Worm (Caenorhabditis elegans) whole organism, midembryonic: ENCODE measurements around the gene tbc-17.

Experiments
- T22C8.4 ChIP-seq: fragments of 200-800 bp; sonication (Bioruptor generic); IDR thresholded peaks from 2 replicates; pipeline ENCODE4 v1.3.6; 2022; ENCODE audit warnings: missing genetic modification characterization, missing compliant biosample characterization
- cog-1 ChIP-seq: sonication (generic microtip); optimal IDR thresholded peaks from 2 replicates; lab custom pipeline; 2016; ENCODE audit warnings: missing genetic modification characterization, missing compliant biosample characterization
- flt-1 ChIP-seq: fragments of 200-800 bp; sonication (Bioruptor generic); IDR thresholded peaks from 2 replicates; pipeline ENCODE4 v1.3.6; 2022; ENCODE audit warnings: missing genetic modification characterization, missing compliant biosample characterization
- klf-2 ChIP-seq: fragments of 200-800 bp; sonication (Bioruptor generic); conservative IDR thresholded peaks from 2 replicates; pipeline ENCODE4 v1.3.6; 2022; ENCODE audit warnings: missing genetic modification reagents, missing genetic modification characterization, missing compliant biosample characterization
- med-1 ChIP-seq: sonication (generic microtip); optimal IDR thresholded peaks from 2 replicates; lab custom pipeline; 2017; ENCODE audit warnings: missing genetic modification characterization, mild to moderate bottlenecking, missing compliant biosample characterization, antibody characterized with exemption, missing genetic modification reagents; ENCODE audit not compliant: insufficient read depth
- ref-1 ChIP-seq: fragments of 200-800 bp; sonication (Bioruptor generic); conservative IDR thresholded peaks from 2 replicates; pipeline ENCODE4 v1.3.6; 2022; ENCODE audit warnings: missing genetic modification reagents, missing genetic modification characterization, missing compliant biosample characterization
- tab-1 ChIP-seq: fragments of 200-800 bp; sonication (Bioruptor generic); IDR thresholded peaks from 2 replicates; pipeline ENCODE4 v1.3.6; 2022; ENCODE audit warnings: missing genetic modification characterization, missing compliant biosample characterization
- ztf-23 ChIP-seq: fragments of 200-800 bp; sonication (Bioruptor generic); IDR thresholded peaks from 2 replicates; pipeline ENCODE4 v1.3.6; 2022; ENCODE audit warnings: missing genetic modification reagents, missing genetic modification characterization, missing compliant biosample characterization
- ztf-29 ChIP-seq: fragments of 200-800 bp; sonication (Bioruptor generic); IDR thresholded peaks from 2 replicates; pipeline ENCODE4 v1.3.6; 2022; ENCODE audit warnings: missing genetic modification reagents, missing genetic modification characterization, missing compliant biosample characterization

Gene tbc-17

DNA sequence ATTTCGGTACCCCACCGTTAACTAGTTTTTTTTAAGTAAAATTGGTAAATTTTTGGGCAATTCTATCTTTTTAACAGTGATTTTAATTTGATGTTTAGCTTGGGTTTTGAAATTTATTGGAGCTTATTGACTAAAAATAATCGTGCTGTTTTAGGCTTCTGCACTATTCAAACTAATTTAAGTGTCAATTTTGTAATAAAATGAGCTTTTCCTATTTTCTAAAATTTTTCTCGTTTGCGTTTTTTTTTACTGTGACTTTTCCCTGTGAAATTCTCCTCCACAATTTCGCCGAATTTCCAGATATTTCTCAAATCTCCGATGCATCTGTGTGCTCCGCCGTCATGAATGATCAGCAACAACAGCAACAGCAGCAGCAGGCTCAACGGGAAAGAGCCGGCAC lies at the start of gene tbc-17:
tbc-17 (plus strand) TSS at position 301 of the 400 bp plus-strand sequence.
- no peak for TF ChIP-seq ztf-23 (GFP tag; lab: Robert Waterston, UW)
- no peak for TF ChIP-seq T22C8.4
- TF ChIP-seq ztf-29 (GFP tag; lab: Robert Waterston, UW), result no peak
- TF ChIP-seq flt-1, result no peak
- TF ChIP-seq klf-2 (GFP tag; lab: Robert Waterston, UW), result no peak
- no peak for TF ChIP-seq ref-1 (GFP tag; lab: Robert Waterston, UW)
- no peak for TF ChIP-seq med-1 (GFP tag; lab: Kevin White, UChicago)
- no peak for TF ChIP-seq tab-1 (GFP tag; lab: Robert Waterston, UW)

DNA sequence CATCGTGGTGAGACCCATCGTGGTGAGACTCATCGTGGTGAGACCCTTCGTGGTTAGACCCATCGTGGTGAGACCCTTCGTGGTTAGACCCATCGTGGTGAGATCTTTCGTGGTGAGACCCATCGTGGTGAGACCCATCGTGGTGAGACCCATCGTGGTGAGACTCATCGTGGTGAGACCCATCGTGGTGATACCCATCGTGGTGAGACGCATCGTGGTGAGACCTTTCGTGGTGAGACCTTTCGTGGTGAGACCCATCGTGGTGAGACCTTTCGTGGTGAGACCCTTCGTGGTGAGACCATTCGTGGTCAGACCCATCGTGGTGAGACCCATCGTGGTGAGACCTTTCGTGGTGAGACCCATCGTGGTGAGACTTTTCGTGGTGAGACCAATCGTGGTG lies 43.0 kb upstream of the tbc-17 start:
- 0 out of 2 replicates have a peak, but pooled peaks have one; percentile 35 for TF ChIP-seq klf-2 (GFP tag; lab: Robert Waterston, UW)
- TF ChIP-seq tab-1 (GFP tag; lab: Robert Waterston, UW), result peak; percentile 57; the same call in 1 of the 2 replicates

DNA sequence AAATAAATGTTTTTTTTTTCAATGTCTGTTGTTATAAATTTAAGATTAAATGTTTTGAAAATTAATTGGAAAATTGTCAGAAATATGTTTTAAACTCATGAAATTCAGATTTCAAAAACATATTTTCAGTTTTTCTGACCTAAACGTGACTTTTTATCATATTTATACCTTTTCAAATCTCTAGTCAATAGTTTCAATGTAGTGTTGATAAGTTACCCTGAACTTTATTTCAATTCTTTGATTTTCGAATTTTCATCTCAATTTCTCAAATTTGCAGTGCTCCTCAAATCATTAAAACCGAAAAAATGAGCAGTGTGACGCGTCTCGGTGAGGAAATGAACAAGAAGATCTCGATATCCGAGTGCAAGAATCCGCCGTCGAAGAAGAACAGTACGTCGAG lies 39.8 kb upstream of the tbc-17 start, which contains the start of gene rgs-4:
rgs-4 (plus strand) TSS at position 301 of the 400 bp plus-strand sequence.
- TF ChIP-seq cog-1 (tag; lab: Kevin White, UChicago) (no peak), T22C8.4 (no peak), med-1 (GFP tag; lab: Kevin White, UChicago) (no peak), ztf-23 (GFP tag; lab: Robert Waterston, UW) (no peak), tab-1 (GFP tag; lab: Robert Waterston, UW) (no peak)

DNA sequence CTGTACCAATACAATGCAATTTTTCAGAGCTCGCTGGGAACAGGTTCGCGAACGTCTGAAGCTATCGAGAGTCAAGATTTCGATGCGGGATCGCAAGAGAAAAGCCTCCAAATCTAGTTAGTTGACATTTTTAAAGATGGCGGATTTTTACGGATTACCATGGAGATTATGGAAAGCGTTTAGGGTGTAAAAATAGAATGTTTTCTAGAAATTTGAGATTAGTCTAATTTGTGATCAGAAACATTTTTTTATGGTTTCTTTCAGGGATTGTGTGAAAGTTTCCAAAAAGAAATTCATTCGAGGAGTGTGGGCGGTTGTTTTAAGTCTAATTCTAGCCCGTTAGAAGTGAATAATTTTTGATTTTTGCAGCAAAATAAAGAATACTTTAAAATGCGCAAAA lies 38.4 kb upstream of the tbc-17 start:
- TF ChIP-seq cog-1 (tag; lab: Kevin White, UChicago) (no peak), ztf-29 (GFP tag; lab: Robert Waterston, UW) (no peak), T22C8.4 (no peak), klf-2 (GFP tag; lab: Robert Waterston, UW) (no peak), ref-1 (GFP tag; lab: Robert Waterston, UW) (no peak), med-1 (GFP tag; lab: Kevin White, UChicago) (no peak)

DNA sequence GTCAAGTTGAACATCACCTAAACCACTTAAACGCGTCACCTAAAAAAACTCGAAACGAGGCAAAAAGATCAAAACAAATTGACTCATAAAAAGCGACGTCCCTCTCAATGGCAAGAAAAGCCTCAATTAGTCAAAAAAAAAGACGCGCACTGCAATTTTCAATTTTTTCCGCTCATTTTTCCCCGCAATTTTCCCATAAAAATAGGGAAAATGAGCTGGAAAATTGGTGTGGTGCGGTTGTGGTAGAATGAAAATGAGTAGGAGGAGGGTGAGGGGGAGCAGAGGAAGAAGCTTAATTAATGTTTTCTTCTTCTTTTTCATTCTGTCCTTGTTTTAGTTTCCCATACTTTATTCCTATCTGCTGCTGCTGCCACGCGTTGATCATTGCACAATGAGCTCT lies 36.6 kb upstream of the tbc-17 start:
- TF ChIP-seq T22C8.4 (no peak), ztf-29 (GFP tag; lab: Robert Waterston, UW) (no peak), flt-1 (no peak), cog-1 (tag; lab: Kevin White, UChicago) (no peak), tab-1 (GFP tag; lab: Robert Waterston, UW) (no peak), klf-2 (GFP tag; lab: Robert Waterston, UW) (no peak), med-1 (GFP tag; lab: Kevin White, UChicago) (no peak), ref-1 (GFP tag; lab: Robert Waterston, UW) (no peak), ztf-23 (GFP tag; lab: Robert Waterston, UW) (no peak)

DNA sequence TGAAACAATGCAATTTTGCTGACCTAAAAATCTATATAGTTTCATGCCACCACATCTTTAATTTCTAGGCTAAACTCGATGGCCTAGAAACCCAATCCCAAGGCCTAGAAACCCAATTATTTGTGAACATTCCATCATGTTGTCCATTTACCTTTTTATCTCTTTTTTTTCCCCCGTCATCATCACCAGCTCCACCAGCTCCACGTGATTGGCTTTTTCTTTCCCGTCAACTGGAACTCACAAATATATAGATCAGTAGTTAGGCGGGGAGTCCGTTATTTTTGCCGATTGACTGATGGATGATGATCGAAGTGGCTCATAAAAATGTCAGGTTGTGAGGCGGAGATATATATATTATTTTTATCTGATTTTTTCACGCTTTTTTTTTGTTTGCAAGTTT lies 35.8 kb upstream of the tbc-17 start:
- no peak for TF ChIP-seq flt-1

DNA sequence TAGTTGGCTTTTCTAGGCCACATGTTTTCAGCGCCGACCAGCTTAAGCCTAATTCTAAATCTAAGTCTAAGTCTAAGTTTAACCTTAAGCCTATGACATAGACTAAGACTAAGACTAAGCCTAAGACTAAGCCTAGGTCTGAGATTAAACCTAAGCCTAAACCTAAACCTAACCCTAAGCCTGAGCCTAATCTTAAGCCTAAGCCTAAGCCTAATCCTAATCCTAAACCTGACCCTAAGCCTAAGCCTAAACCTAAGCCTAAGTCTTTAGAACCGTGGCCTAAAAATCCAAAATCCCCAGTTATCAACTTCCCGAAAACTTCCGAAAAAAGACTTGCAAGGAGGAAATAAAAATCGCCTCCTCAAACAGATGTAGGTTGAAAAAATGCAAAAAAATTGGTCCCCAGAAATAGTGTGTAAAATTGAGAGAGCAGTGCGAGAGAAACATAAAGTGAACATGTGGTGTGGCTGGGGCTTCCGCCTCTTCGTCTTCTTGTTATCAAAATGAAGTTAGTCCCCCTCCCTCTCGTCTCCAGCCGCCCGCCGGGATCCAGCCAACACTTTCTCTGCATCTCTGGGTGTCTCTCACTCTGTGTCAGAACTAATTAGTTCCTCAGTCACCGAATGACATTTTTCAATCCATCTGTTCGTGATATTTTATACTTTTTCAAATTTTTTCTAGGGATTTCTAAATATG lies 34.4 kb upstream of the tbc-17 start:
- TF ChIP-seq ztf-29 (GFP tag; lab: Robert Waterston, UW), result no peak
- TF ChIP-seq klf-2 (GFP tag; lab: Robert Waterston, UW), result no peak
- TF ChIP-seq ref-1 (GFP tag; lab: Robert Waterston, UW), result no peak
- no peak for TF ChIP-seq tab-1 (GFP tag; lab: Robert Waterston, UW)
- TF ChIP-seq ztf-23 (GFP tag; lab: Robert Waterston, UW), result no peak
- no peak for TF ChIP-seq cog-1 (tag; lab: Kevin White, UChicago)
- no peak for TF ChIP-seq med-1 (GFP tag; lab: Kevin White, UChicago)
- TF ChIP-seq T22C8.4, result no peak
- no peak for TF ChIP-seq flt-1

DNA sequence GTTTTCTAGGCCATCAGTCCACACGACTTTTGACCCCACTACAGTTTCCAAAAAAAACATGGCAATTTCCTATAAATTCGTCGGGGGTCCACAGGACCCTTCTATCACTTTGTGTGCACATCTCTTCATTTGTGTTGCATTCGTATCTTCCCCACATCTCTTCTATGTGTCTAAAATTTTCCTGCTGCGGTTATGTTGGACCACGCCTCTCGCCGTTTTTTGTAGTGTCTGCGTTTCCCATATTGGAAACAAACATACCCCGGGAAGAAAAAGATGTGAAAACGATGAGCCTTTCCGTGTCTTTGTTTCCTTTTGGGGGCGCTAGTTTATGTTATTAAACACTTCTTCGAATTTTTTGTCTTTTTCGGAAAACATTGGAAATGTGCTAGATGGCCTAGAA lies 32.3 kb upstream of the tbc-17 start:
- no peak for TF ChIP-seq tab-1 (GFP tag; lab: Robert Waterston, UW)
- TF ChIP-seq ztf-23 (GFP tag; lab: Robert Waterston, UW), result no peak

DNA sequence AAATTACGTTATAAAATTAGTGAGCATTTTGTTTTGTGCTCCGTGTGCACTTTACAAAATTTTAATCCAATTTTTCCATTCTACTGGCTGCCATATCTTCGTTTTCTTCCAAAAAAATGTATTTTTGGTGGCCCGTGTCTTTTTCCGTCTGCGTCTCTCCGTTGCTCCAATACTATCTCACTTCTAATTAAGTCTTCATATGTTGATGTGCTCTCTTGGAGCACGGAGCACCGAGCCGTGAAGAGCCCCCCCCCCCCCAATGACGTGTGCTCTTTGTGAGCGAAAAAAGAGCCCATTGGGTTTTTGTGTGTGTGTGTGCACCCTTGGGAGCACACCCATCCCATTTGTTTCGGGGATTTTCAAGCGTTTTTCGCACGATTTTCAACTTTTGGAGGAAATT lies 29.2 kb upstream of the tbc-17 start:
- no peak for TF ChIP-seq klf-2 (GFP tag; lab: Robert Waterston, UW)
- TF ChIP-seq flt-1, result no peak
- TF ChIP-seq ztf-23 (GFP tag; lab: Robert Waterston, UW), result no peak

DNA sequence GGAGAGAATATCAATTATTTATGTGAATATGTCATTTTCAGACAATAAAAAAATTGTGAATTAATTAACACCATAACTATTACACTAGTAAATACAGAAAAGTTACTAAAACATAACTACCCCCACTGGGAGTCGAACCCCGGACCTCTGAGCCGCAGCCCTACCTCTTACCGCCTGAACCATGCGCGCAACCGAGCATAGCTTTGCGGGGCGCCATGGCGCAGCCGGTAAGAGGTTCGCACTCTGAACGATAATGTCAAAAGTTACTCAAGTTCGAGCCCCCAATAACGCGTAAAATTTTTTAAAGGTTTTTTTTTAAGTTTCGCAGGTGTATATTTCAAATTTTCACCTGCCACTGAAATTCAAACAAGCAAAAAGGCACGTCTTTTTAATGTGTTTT lies 28.2 kb upstream of the tbc-17 start:
- TF ChIP-seq ztf-29 (GFP tag; lab: Robert Waterston, UW) (no peak), ztf-23 (GFP tag; lab: Robert Waterston, UW) (no peak), med-1 (GFP tag; lab: Kevin White, UChicago) (no peak), klf-2 (GFP tag; lab: Robert Waterston, UW) (no peak), tab-1 (GFP tag; lab: Robert Waterston, UW) (no peak), ref-1 (GFP tag; lab: Robert Waterston, UW) (no peak), T22C8.4 (no peak), flt-1 (no peak), cog-1 (tag; lab: Kevin White, UChicago) (no peak)

DNA sequence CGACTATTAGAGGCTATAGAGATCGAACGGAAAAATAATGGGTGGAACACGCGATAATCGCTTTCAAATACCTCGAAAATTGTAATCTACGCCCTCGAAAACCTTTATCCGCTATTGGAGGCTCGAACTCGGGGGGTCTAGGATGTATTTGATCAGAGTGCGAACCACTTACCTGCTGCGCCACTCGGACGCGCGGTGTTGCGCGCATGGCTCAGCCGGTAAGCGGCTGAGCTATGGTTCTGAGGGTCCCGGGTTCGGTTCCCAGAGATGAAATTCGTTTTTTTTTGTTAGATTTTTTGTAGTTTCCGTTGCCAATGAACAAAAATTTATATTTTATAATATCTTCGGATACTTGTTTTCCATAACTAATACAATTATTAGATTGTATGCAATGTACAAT lies 26.1 kb upstream of the tbc-17 start:
- TF ChIP-seq tab-1 (GFP tag; lab: Robert Waterston, UW) (no peak), ref-1 (GFP tag; lab: Robert Waterston, UW) (no peak), cog-1 (tag; lab: Kevin White, UChicago) (no peak), T22C8.4 (no peak), flt-1 (no peak), ztf-23 (GFP tag; lab: Robert Waterston, UW) (no peak)
